Fruit fly (Drosophila melanogaster) ovary, adult (tissue): ENCODE measurements around the gene Rga.

Experiments used
- CG17801 ChIP-seq: fragments of 200-800 bp; optimal IDR thresholded peaks from 2 replicates; lab custom pipeline; 2019; ENCODE audit warnings: missing biosample characterization, mild to moderate bottlenecking, missing genetic modification characterization, moderate library complexity; ENCODE audit not compliant: partially characterized antibody

Gene Rga

dm6 chr3R:5612372-5613113 lies at the start of gene Rga:
Rga (minus strand) TSS chr3R:5613112.
- TF ChIP-seq CG17801 (GFP tag; lab: Kevin White, UChicago): no peak

DNA sequence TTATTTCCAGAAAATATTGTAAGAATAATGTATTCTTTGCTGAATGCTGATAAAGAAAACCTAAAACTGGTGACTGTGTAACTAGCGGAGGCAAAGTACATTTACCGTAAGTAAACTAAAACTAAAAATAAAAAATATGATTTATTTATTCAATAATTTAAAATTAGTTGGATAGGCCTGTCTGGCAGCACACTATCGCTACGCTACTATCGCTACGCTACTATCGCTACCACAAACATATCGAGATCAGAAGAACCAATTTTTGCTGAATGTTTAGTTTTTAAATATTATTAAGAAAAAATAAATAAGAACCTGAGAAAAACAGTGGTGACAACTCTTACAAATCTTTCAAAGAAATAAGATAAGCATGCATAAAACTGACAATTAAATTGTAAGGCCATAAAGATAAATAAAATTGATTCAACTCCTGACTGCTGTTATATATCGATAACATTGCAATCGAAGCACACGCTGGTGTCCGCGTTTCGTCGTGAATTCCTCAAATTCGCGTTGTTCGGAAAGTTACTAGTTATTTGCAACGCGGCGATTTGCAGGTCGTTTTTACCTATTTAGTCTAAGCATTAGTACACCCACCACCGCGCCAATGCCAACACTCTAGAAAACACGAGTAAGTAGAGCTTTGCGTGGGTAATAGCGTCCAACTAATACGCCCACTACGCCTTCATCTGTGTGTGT lies 47.4 kb upstream of the Rga start, which contains the start of gene Wdr33:
Wdr33 (plus strand) TSS at position 438 of the 696 bp plus-strand sequence.
- TF ChIP-seq CG17801 (GFP tag; lab: Kevin White, UChicago): no peak

dm6 chr3R:5659829-5660197 lies 46.9 kb upstream of the Rga start, which contains the start of gene CG2182:
CG2182 (minus strand) TSS chr3R:5659912.
- TF ChIP-seq CG17801 (GFP tag; lab: Kevin White, UChicago): no peak

DNA sequence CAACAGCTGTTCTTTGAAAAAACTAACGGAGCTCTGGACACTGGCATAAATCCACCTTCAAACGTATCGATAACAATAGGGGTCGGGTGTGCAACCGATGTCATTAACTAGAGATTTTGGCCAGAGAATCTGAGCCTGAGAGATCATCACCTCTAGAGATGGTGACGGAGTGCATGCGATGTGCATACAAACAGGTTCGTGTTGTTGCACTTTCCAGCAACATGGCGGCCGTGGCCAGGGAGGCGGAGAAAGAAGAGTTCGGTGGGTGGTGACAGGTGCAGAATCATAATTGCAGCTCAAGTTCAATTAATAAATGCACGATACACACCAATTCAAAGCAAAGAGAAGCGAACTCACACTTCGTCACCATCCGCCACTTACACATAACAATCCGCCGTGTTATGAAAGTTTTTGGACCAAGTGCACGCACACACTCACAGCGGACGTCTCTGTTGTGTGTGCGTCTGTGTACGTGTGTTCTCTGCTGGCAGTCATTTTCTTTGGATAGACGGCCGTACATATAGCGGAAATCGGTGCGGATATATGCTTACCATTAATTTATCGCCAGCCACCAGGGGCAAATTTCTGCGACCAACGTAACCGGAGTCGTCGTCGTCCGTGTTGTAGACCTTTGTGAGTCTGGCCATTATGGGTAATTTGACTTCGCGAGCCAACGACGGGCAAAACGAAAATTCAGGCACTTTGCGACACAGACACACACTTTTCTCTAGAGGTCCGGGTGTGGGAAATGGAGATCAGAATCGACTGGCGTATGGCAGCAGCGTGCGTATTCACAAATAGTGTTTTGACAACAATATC lies 46.3 kb upstream of the Rga start:
- TF ChIP-seq CG17801 (GFP tag; lab: Kevin White, UChicago): no peak

- TF ChIP-seq CG17801 (GFP tag; lab: Kevin White, UChicago): peak; percentile 93
Observed at dm6 chr3R:5654692-5655181, 41.8 kb upstream of the Rga start, which contains the start of the genes elm and MED27. elm (minus strand) TSS chr3R:5654861. MED27 (plus strand) TSS chr3R:5655139.

DNA sequence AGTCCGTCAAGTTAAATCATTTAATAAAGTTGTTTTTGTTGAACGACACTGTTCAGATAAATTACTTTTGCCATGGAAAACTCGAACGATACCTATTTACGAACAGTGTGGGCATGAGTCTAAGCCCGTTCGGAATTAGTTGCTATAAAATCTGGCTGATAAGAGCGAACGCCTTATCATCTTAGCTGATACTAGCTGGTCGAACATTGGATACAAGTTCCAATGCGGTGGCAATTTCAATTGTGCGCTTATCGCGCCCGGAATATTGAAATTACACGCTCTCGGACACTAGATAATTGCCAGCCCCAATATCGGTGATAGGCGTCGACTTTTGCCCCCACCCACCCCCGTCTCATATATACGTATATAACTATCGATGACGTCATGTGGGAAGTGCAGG lies 41.0 kb upstream of the Rga start:
- no peak for TF ChIP-seq CG17801 (GFP tag; lab: Kevin White, UChicago)

dm6 chr3R:5649903-5650302 lies 37.0 kb upstream of the Rga start:
- no peak for TF ChIP-seq CG17801 (GFP tag; lab: Kevin White, UChicago)

dm6 chr3R:5648569-5649476 lies 35.9 kb upstream of the Rga start, which contains the start of the genes MTA1-like and Sec23:
MTA1-like (minus strand) TSS chr3R:5648738.
Sec23 (plus strand) TSS chr3R:5649065.
- no peak for TF ChIP-seq CG17801 (GFP tag; lab: Kevin White, UChicago)

DNA sequence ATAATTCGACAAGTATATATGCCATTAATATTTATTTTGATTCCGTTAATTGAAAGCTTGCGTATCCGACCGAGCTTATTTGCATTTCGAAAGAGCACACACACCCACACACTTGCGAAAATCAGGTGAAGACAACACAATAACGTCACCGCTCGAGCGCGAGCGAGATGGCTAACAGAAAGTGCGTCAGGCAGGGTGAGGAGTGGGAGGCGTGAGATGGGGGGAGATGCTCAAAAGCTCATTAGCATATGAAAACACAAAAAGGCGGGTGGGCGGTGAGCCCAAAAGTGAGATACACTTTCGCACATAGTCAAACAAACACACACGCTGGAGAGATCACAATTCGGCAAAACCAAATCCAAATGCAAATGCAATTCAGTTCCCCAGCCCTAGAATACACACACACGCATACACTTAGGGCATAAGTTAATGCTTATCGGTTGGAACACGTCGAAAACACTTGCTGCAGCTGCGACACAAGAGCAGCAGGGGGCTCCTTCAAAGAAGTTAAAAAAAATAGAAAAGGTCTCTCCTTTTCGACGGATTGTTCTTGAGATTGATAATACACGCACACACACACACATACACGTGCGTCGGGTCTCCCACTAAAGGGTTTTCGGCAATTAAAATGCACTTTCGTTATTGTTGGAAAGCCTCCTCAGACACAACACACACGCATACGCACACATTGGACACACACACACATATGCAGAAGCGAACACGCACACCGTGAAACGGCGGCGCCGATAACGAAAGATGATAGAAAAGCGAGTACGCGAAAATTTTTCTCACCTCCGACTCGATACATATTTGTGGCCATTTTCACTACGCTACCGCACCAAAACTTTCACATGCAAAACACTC lies 35.0 kb upstream of the Rga start:
- no peak for TF ChIP-seq CG17801 (GFP tag; lab: Kevin White, UChicago)

dm6 chr3R:5643421-5643820 lies 30.5 kb upstream of the Rga start:
- TF ChIP-seq CG17801 (GFP tag; lab: Kevin White, UChicago): no peak

dm6 chr3R:5636519-5637430 lies 23.9 kb upstream of the Rga start, which contains the start of the genes CG31548 and CG12170:
CG31548 (minus strand) TSS chr3R:5636852.
CG12170 (plus strand) TSS chr3R:5637234.
- TF ChIP-seq CG17801 (GFP tag; lab: Kevin White, UChicago): no peak

dm6 chr3R:5635524-5635923 lies 22.6 kb upstream of the Rga start, which contains the start of gene CG31546:
CG31546 (minus strand) TSS chr3R:5635624.
- no peak for TF ChIP-seq CG17801 (GFP tag; lab: Kevin White, UChicago)
